Fruit fly (Drosophila melanogaster) whole organism, wandering third instar larva: ENCODE results near the gene CG32815.

ENCODE experiments used
- HLH106 ChIP-seq: fragments of 200-800 bp; optimal IDR thresholded peaks from 3 replicates; lab custom pipeline; 2019; ENCODE audit warnings: missing biosample characterization, mild to moderate bottlenecking, missing genetic modification characterization, moderate library complexity
- Mio ChIP-seq: sonication (Bioruptor generic); optimal IDR thresholded peaks from 2 replicates; lab custom pipeline; 2016; ENCODE audit warnings: missing biosample characterization, missing genetic modification characterization
- br ChIP-seq: fragments of 200-800 bp; sonication (Bioruptor generic); optimal IDR thresholded peaks from 2 replicates; lab custom pipeline; 2016; ENCODE audit warnings: missing biosample characterization, missing genetic modification characterization
- dsf ChIP-seq: sonication (Bioruptor generic); optimal IDR thresholded peaks from 2 replicates; lab custom pipeline; 2016; ENCODE audit warnings: missing biosample characterization, missing genetic modification characterization, borderline replicate concordance
- h ChIP-seq: fragments of 200-800 bp; sonication (Bioruptor generic); optimal IDR thresholded peaks from 3 replicates; lab custom pipeline; 2016; ENCODE audit warnings: missing biosample characterization, mild to moderate bottlenecking, missing genetic modification characterization
- jim ChIP-seq: fragments of 175-275, 200-325 bp; sonication (Bioruptor generic); optimal IDR thresholded peaks from 2 replicates; lab custom pipeline; 2016; ENCODE audit warnings: missing biosample characterization, mild to moderate bottlenecking, missing genetic modification characterization
- lola ChIP-seq: fragments of >200 bp; optimal IDR thresholded peaks from 2 replicates; lab custom pipeline; 2017; ENCODE audit warnings: missing biosample characterization, missing genetic modification characterization
- pan ChIP-seq: fragments of >200 bp; optimal IDR thresholded peaks from 2 replicates; lab custom pipeline; 2017
- psq ChIP-seq: fragments of 200-800 bp; sonication (Bioruptor generic); optimal IDR thresholded peaks from 3 replicates; lab custom pipeline; 2017; ENCODE audit warnings: missing biosample characterization, mild to moderate bottlenecking, missing genetic modification characterization, moderate library complexity

- no peak for TF ChIP-seq lola (GFP tag; lab: Kevin White, UChicago)
- TF ChIP-seq Mio (GFP tag; lab: Kevin White, UChicago) = no peak
- TF ChIP-seq dsf (GFP tag; lab: Kevin White, UChicago) = no peak
- no peak for TF ChIP-seq HLH106 (tag; lab: Kevin White, UChicago)
- peak; percentile 9 for TF ChIP-seq h
- TF ChIP-seq br = no peak
- TF ChIP-seq jim (GFP tag; lab: Kevin White, UChicago) = no peak
- TF ChIP-seq pan = no peak
- no peak for TF ChIP-seq psq (GFP tag; lab: Kevin White, UChicago)
Observed at dm6 chrX:948285-948556, 16.0 kb downstream of the CG32815 start.
